Fruit fly (Drosophila melanogaster) whole organism, embryonic: ENCODE results near the gene Chmp1.

Experiments used
- ATbp ChIP-seq: fragments of 200-800 bp; sonication (Bioruptor generic); optimal IDR thresholded peaks from 2 replicates; lab custom pipeline; 2017; ENCODE audit warnings: missing biosample characterization, mild to moderate bottlenecking, missing genetic modification characterization, missing genetic modification reagents
- Atf3 ChIP-seq: fragments of 200-800 bp; sonication (Bioruptor generic); optimal IDR thresholded peaks from 3 replicates; lab custom pipeline; 2016; ENCODE audit warnings: missing biosample characterization, missing genetic modification characterization
- Awh ChIP-seq: fragments of 200-800 bp; sonication (Bioruptor generic); IDR thresholded peaks from 2 replicates; pipeline ENCODE4, ENCODE4 v1.3.6; 2022; ENCODE audit warnings: missing biosample characterization, missing genetic modification characterization
- CG10979 ChIP-seq: fragments of 200-800 bp; sonication (Bioruptor generic); optimal IDR thresholded peaks from 2 replicates; lab custom pipeline; 2018; ENCODE audit warnings: missing biosample characterization, mild to moderate bottlenecking, missing genetic modification characterization, moderate library complexity
- CG12104 ChIP-seq: fragments of 200-800 bp; sonication (Bioruptor generic); optimal IDR thresholded peaks from 3 replicates; lab custom pipeline; 2016; ENCODE audit warnings: missing biosample characterization, missing genetic modification characterization
- CG12219 ChIP-seq: fragments of 200-800 bp; sonication (Bioruptor generic); optimal IDR thresholded peaks from 3 replicates; lab custom pipeline; 2018; ENCODE audit warnings: missing biosample characterization, mild to moderate bottlenecking, missing genetic modification characterization
- CG12236 ChIP-seq: fragments of 200-800 bp; sonication (Bioruptor generic); optimal IDR thresholded peaks from 2 replicates; lab custom pipeline; 2016; ENCODE audit warnings: missing biosample characterization, missing genetic modification characterization
- CG12769 ChIP-seq: fragments of 200-800 bp; sonication (Bioruptor generic); optimal IDR thresholded peaks from 2 replicates; lab custom pipeline; 2019; ENCODE audit warnings: missing biosample characterization, mild to moderate bottlenecking, missing genetic modification characterization, moderate library complexity
- CG13424 ChIP-seq: fragments of 200-800 bp; sonication (Bioruptor generic); optimal IDR thresholded peaks from 2 replicates; lab custom pipeline; 2019; ENCODE audit warnings: missing biosample characterization, mild to moderate bottlenecking, missing genetic modification characterization, moderate library complexity
- CG14965 ChIP-seq: fragments of 200-800 bp; sonication (Bioruptor generic); optimal IDR thresholded peaks from 2 replicates; lab custom pipeline; 2016; ENCODE audit warnings: missing biosample characterization, missing genetic modification characterization, borderline replicate concordance
- CG15696 ChIP-seq: fragments of 200-800 bp; sonication (Bioruptor generic); optimal IDR thresholded peaks from 2 replicates; lab custom pipeline; 2019; ENCODE audit warnings: missing biosample characterization, mild to moderate bottlenecking, missing genetic modification characterization, moderate library complexity
- CG18476 ChIP-seq: fragments of 200-800 bp; sonication (Bioruptor generic); optimal IDR thresholded peaks from 2 replicates; lab custom pipeline; 2016; ENCODE audit warnings: missing biosample characterization, mild to moderate bottlenecking, missing genetic modification characterization
- CG18599 ChIP-seq: fragments of 200-800 bp; sonication (Bioruptor generic); optimal IDR thresholded peaks from 3 replicates; lab custom pipeline; 2017; ENCODE audit warnings: missing biosample characterization, missing genetic modification characterization, mild to moderate bottlenecking, moderate library complexity, missing genetic modification reagents
- CG2120 ChIP-seq: fragments of 200-800 bp; sonication (Bioruptor generic); optimal IDR thresholded peaks from 3 replicates; lab custom pipeline; 2016; ENCODE audit warnings: missing biosample characterization, missing genetic modification characterization
- CG3163 ChIP-seq: fragments of 200-800 bp; sonication (Bioruptor generic); optimal IDR thresholded peaks from 3 replicates; lab custom pipeline; 2016; ENCODE audit warnings: missing biosample characterization, missing genetic modification characterization
- CG3281 ChIP-seq: fragments of 200-800 bp; sonication (Bioruptor generic); optimal IDR thresholded peaks from 3 replicates; lab custom pipeline; 2017; ENCODE audit warnings: missing biosample characterization, mild to moderate bottlenecking, missing genetic modification characterization
- CG3407 ChIP-seq: fragments of 200-800 bp; sonication (Bioruptor generic); optimal IDR thresholded peaks from 2 replicates; lab custom pipeline; 2018; ENCODE audit warnings: missing biosample characterization, mild to moderate bottlenecking, missing genetic modification characterization
- CG3847 ChIP-seq: fragments of 200-800 bp; sonication (Bioruptor generic); IDR thresholded peaks from 2 replicates; pipeline ENCODE4 v1.3.6; 2022; ENCODE audit warnings: missing biosample characterization, missing genetic modification characterization
- CG6272 ChIP-seq: fragments of 200-800 bp; sonication (Bioruptor generic); IDR thresholded peaks from 2 replicates; pipeline ENCODE4 v1.3.6; 2022; ENCODE audit warnings: missing biosample characterization, missing genetic modification characterization
- CG6791 ChIP-seq: fragments of 200-800 bp; sonication (Bioruptor generic); IDR thresholded peaks from 3 replicates; pipeline ENCODE4 v1.3.6; 2022; ENCODE audit warnings: missing biosample characterization, missing genetic modification characterization; ENCODE audit not compliant: partially characterized antibody
- CG6854 ChIP-seq: fragments of 200-800 bp; sonication (Bioruptor generic); optimal IDR thresholded peaks from 3 replicates; lab custom pipeline; 2017; ENCODE audit warnings: missing biosample characterization, mild to moderate bottlenecking, missing genetic modification characterization
- CG8359 ChIP-seq: fragments of 200-800 bp; sonication (Bioruptor generic); optimal IDR thresholded peaks from 2 replicates; lab custom pipeline; 2017; ENCODE audit warnings: missing biosample characterization, mild to moderate bottlenecking, missing genetic modification characterization, borderline replicate concordance
- Camta ChIP-seq: fragments of 200-800 bp; sonication (Bioruptor generic); optimal IDR thresholded peaks from 2 replicates; lab custom pipeline; 2016; ENCODE audit warnings: missing biosample characterization, missing genetic modification characterization
- CrebB ChIP-seq: fragments of 200-800 bp; sonication (Bioruptor generic); optimal IDR thresholded peaks from 3 replicates; lab custom pipeline; 2018; ENCODE audit warnings: missing biosample characterization, mild to moderate bottlenecking, missing genetic modification characterization
- D19B ChIP-seq: fragments of 200-800 bp; sonication (Bioruptor generic); optimal IDR thresholded peaks from 2 replicates; lab custom pipeline; 2017; ENCODE audit warnings: missing biosample characterization, mild to moderate bottlenecking, missing genetic modification characterization
- Dp ChIP-seq: fragments of 200-800 bp; sonication (Bioruptor generic); optimal IDR thresholded peaks from 2 replicates; lab custom pipeline; 2018; ENCODE audit warnings: missing biosample characterization, mild to moderate bottlenecking, missing genetic modification characterization, moderate library complexity
- Gug ChIP-seq: fragments of 200-800 bp; sonication (Bioruptor generic); IDR thresholded peaks from 4 replicates; pipeline ENCODE4 v1.3.6; 2022; ENCODE audit warnings: missing biosample characterization, missing genetic modification characterization
- Hr39 ChIP-seq: fragments of >200 bp; optimal IDR thresholded peaks from 2 replicates; lab custom pipeline; 2017
- Jarid2 ChIP-seq: fragments of 200-800 bp; sonication (Bioruptor generic); optimal IDR thresholded peaks from 3 replicates; lab custom pipeline; 2017; ENCODE audit warnings: mild to moderate bottlenecking, missing biosample characterization, missing genetic modification reagents, missing genetic modification characterization
- Lpt ChIP-seq: fragments of >200 bp; optimal IDR thresholded peaks from 2 replicates; lab custom pipeline; 2018; ENCODE audit warnings: missing biosample characterization, missing genetic modification characterization
- NK7.1 ChIP-seq: fragments of 200-800 bp; sonication (Bioruptor generic); optimal IDR thresholded peaks from 3 replicates; lab custom pipeline; 2016; ENCODE audit warnings: missing biosample characterization, missing genetic modification characterization
- PHDP ChIP-seq: fragments of 200-800 bp; sonication (Bioruptor generic); optimal IDR thresholded peaks from 3 replicates; lab custom pipeline; 2018; ENCODE audit warnings: missing biosample characterization, mild to moderate bottlenecking, missing genetic modification characterization, moderate library complexity
- Side ChIP-seq: fragments of 200-800 bp; sonication (Bioruptor generic); optimal IDR thresholded peaks from 2 replicates; lab custom pipeline; 2016; ENCODE audit warnings: missing biosample characterization, missing genetic modification characterization
- Sry-δ ChIP-seq: fragments of 200-800 bp; sonication (Bioruptor generic); optimal IDR thresholded peaks from 2 replicates; lab custom pipeline; 2016; ENCODE audit warnings: missing biosample characterization, missing genetic modification characterization
- Stat92E ChIP-seq, 3 experiments: fragments of >200 bp in 2 of 3; fragments of 200-800 bp in 1 of 3; sonication (Bioruptor generic) in 1 of 3; optimal IDR thresholded peaks; 2 replicates each; lab custom pipeline; 2017 to 2019; ENCODE audit warnings: missing biosample characterization in 3 of 3, missing genetic modification characterization in 3 of 3, mild to moderate bottlenecking in 1 of 3, moderate library complexity in 1 of 3
- az2 ChIP-seq: fragments of 200-800 bp; sonication (Bioruptor generic); optimal IDR thresholded peaks from 3 replicates; lab custom pipeline; 2016; ENCODE audit warnings: missing biosample characterization, missing genetic modification characterization
- bab2 ChIP-seq: fragments of 200-800 bp; sonication (Bioruptor generic); optimal IDR thresholded peaks from 2 replicates; lab custom pipeline; 2016; ENCODE audit warnings: missing biosample characterization, missing genetic modification characterization
- caup ChIP-seq: fragments of 200-800 bp; sonication (Bioruptor generic); optimal IDR thresholded peaks from 3 replicates; lab custom pipeline; 2017; ENCODE audit warnings: missing biosample characterization, mild to moderate bottlenecking, missing genetic modification characterization, moderate library complexity; ENCODE audit not compliant: severe bottlenecking
- dmrt11E ChIP-seq: fragments of 200-800 bp; sonication (Bioruptor generic); optimal IDR thresholded peaks from 3 replicates; lab custom pipeline; 2018; ENCODE audit warnings: missing biosample characterization, mild to moderate bottlenecking, missing genetic modification characterization, moderate library complexity
- gcm2 ChIP-seq: fragments of 200-800 bp; sonication (Bioruptor generic); optimal IDR thresholded peaks from 2 replicates; lab custom pipeline; 2016; ENCODE audit warnings: missing biosample characterization, missing genetic modification characterization
- gfzf ChIP-seq: fragments of 200-800 bp; sonication (Bioruptor generic); optimal IDR thresholded peaks from 2 replicates; lab custom pipeline; 2016; ENCODE audit warnings: missing biosample characterization, mild to moderate bottlenecking, missing genetic modification characterization, moderate library complexity
- ind ChIP-seq: fragments of 200-800 bp; sonication (Bioruptor generic); optimal IDR thresholded peaks from 3 replicates; lab custom pipeline; 2016; ENCODE audit warnings: missing biosample characterization, missing genetic modification characterization
- lab ChIP-seq: fragments of 200-800 bp; sonication (Bioruptor generic); optimal IDR thresholded peaks from 3 replicates; lab custom pipeline; 2017; ENCODE audit warnings: missing biosample characterization, missing genetic modification characterization, mild to moderate bottlenecking, moderate library complexity, missing genetic modification reagents
- pb ChIP-seq: fragments of 200-800 bp; sonication (Bioruptor generic); optimal IDR thresholded peaks from 3 replicates; lab custom pipeline; 2016; ENCODE audit warnings: missing biosample characterization, missing genetic modification characterization
- prd ChIP-seq, 3 experiments: fragments of >200 bp in 2 of 3; fragments of 200-800 bp in 1 of 3; sonication (Bioruptor generic) in 1 of 3; optimal IDR thresholded peaks in 2 of 3; IDR thresholded peaks in 1 of 3; 2 replicates in 2 of 3; 3 replicates in 1 of 3; pipeline versions ENCODE4 v1.3.6 to Lab custom; 2017 to 2022; ENCODE audit warnings: missing biosample characterization in 1 of 3, missing genetic modification characterization in 1 of 3
- row ChIP-seq: fragments of 200-800 bp; sonication (Bioruptor generic); IDR thresholded peaks from 3 replicates; pipeline ENCODE4 v1.3.6; 2022; ENCODE audit warnings: missing biosample characterization, missing genetic modification characterization
- tgo ChIP-seq: fragments of 200-800 bp; sonication (Bioruptor generic); IDR thresholded peaks from 3 replicates; pipeline ENCODE4 v1.3.6; 2022; ENCODE audit warnings: missing biosample characterization, missing genetic modification characterization
- tx ChIP-seq: fragments of 200-800 bp; sonication (Bioruptor generic); optimal IDR thresholded peaks from 2 replicates; lab custom pipeline; 2016; ENCODE audit warnings: missing biosample characterization, missing genetic modification characterization
- wor ChIP-seq: fragments of 200-800 bp; sonication (Bioruptor generic); IDR thresholded peaks from 2 replicates; pipeline ENCODE4 v1.3.6; 2022; ENCODE audit warnings: missing biosample characterization, missing genetic modification characterization

Chmp1 gene

dm6 chr3L:18681550-18682217, 2.2 kb downstream of the Chmp1 start, which contains the start of the genes Sgf11 and CG32202 (continued):
- TF ChIP-seq Awh (GFP tag; lab: Robert Waterston, UW): no peak
- peak; percentile 7; the same call in 1 of the 4 replicates for TF ChIP-seq Gug (GFP tag; lab: Robert Waterston, UW)
- TF ChIP-seq gcm2: no peak
- peak; percentile 21 for TF ChIP-seq bab2 (GFP tag; lab: Kevin White, UChicago)
- peak; percentile 87 for TF ChIP-seq row
- TF ChIP-seq pb (GFP tag; lab: Kevin White, UChicago): no peak
- TF ChIP-seq ATbp (GFP tag; lab: Kevin White, UChicago): no peak
- TF ChIP-seq CG3163: no peak
- peak; percentile 55 for TF ChIP-seq CG15696 (tag; lab: Kevin White, UChicago)
- TF ChIP-seq CG12219 (GFP tag; lab: Kevin White, UChicago): peak; percentile 13
- peak; percentile 64 for TF ChIP-seq az2 (GFP tag; lab: Kevin White, UChicago)
- TF ChIP-seq CG18476 (GFP tag; lab: Kevin White, UChicago): no peak
- 0 out of 2 replicates have a peak, but pooled peaks have one; percentile 20 for TF ChIP-seq wor (GFP tag; lab: Robert Waterston, UW)
- no peak for TF ChIP-seq CG12236 (GFP tag; lab: Kevin White, UChicago)
- no peak for TF ChIP-seq Lpt (GFP tag; lab: Kevin White, UChicago)
- no peak for TF ChIP-seq tx (GFP tag; lab: Kevin White, UChicago)
- peak; percentile 54 for TF ChIP-seq CG3407 (GFP tag; lab: Kevin White, UChicago)
- TF ChIP-seq CG12104 (GFP tag; lab: Kevin White, UChicago): peak; percentile 46
- peak; percentile 73 for TF ChIP-seq dmrt11E (tag; lab: Kevin White, UChicago)
- TF ChIP-seq CG6272 (GFP tag; lab: Robert Waterston, UW): no peak
- no peak for TF ChIP-seq Stat92E (GFP tag; optimal IDR thresholded peaks at IDR 0.05; lab: Kevin White, UChicago)
- TF ChIP-seq CG14965 (GFP tag; lab: Kevin White, UChicago): no peak
- peak; percentile 82 for TF ChIP-seq CG13424 (tag; lab: Kevin White, UChicago)
- peak; percentile 57 for TF ChIP-seq CG10979 (tag; lab: Kevin White, UChicago)
- TF ChIP-seq Camta (GFP tag; lab: Kevin White, UChicago): no peak
- TF ChIP-seq D19B: peak; percentile 23
- peak; percentile 56 for TF ChIP-seq CG18599 (GFP tag; lab: Kevin White, UChicago)
- TF ChIP-seq Side: no peak
- no peak for TF ChIP-seq lab (GFP tag; lab: Kevin White, UChicago)
- peak; percentile 25 for TF ChIP-seq Sry-δ (GFP tag; lab: Kevin White, UChicago)
- no peak for TF ChIP-seq Jarid2 (GFP tag; lab: Kevin White, UChicago)
- TF ChIP-seq Hr39 (lab: Kevin White, UChicago): no peak
- peak; percentile 59 for TF ChIP-seq ind (GFP tag; lab: Kevin White, UChicago)
- peak; percentile 74 for TF ChIP-seq PHDP
- TF ChIP-seq CG3281 (GFP tag; lab: Kevin White, UChicago): peak; percentile 15
- peak; percentile 58 for TF ChIP-seq CG3847 (GFP tag; lab: Robert Waterston, UW)
- no peak for TF ChIP-seq CG8359
- peak; percentile 7 for TF ChIP-seq Dp (GFP tag; lab: Kevin White, UChicago)
- peak; percentile 38; the same call in 1 of the 3 replicates for TF ChIP-seq tgo
- TF ChIP-seq prd (optimal IDR thresholded peaks at IDR 0.05; lab: Kevin White, UChicago): no peak
- peak; percentile 57; the same call in 2 of the 3 replicates for TF ChIP-seq prd (GFP tag; IDR thresholded peaks at IDR 0.05; lab: Robert Waterston, UW)
- TF ChIP-seq caup (GFP tag; lab: Kevin White, UChicago): peak; percentile 42
- peak; percentile 6 for TF ChIP-seq CrebB (tag; lab: Kevin White, UChicago)
- no peak for TF ChIP-seq CG6791
- TF ChIP-seq CG6854 (GFP tag; lab: Kevin White, UChicago): peak; percentile 1
- peak; percentile 63 for TF ChIP-seq CG2120 (GFP tag; lab: Kevin White, UChicago)
- peak; percentile 68 for TF ChIP-seq gfzf (GFP tag; lab: Kevin White, UChicago)
- TF ChIP-seq Atf3 (GFP tag; lab: Kevin White, UChicago): no peak
- TF ChIP-seq NK7.1 (GFP tag; lab: Kevin White, UChicago): no peak
- peak; percentile 14 for TF ChIP-seq CG12769 (tag; lab: Kevin White, UChicago)
